Fruit fly (Drosophila melanogaster): ENCODE results near the gene sowah.
A peak's percentile ranks its signal among the peaks of the same experiment; 100 is the strongest.

sowah gene

DNA sequence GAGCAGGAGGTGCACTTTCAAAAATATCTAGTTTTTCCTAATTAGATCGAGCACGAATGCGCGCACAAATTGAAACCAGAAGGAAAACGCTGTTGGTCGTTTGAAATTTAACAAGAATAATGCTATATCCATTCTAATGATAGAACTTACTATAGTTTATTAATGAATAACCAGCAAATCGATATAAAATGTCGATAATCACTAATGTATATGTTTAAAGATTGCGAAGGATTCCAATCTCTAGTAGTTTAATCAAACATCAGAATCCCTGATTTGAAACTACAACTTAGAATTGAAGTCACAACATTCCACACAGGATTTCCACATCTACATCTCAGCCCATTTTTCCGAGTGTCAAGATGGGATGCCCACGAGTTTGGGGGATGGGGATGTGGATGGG, 6.9 kb downstream of the sowah start (continued):
- TF ChIP-seq Sry-β (GFP tag; optimal IDR thresholded peaks at IDR 0.05) (no peak), CG8281 (tag; optimal IDR thresholded peaks at IDR 0.05) (no peak), sens (GFP tag) (peak; percentile 88), Sin3A (optimal IDR thresholded peaks at IDR 0.05) (no peak), Tbp (GFP tag; optimal IDR thresholded peaks at IDR 0.05) (no peak), hbn (GFP tag; IDR thresholded peaks at IDR 0.05; ENCODE audit: partially characterized antibody) (no peak), eyg (GFP tag; optimal IDR thresholded peaks at IDR 0.05) (no peak), CG4360 (GFP tag; IDR thresholded peaks at IDR 0.05) (no peak), gem (tag; optimal IDR thresholded peaks at IDR 0.05) (peak; percentile 35), Blimp-1 (GFP tag; optimal IDR thresholded peaks at IDR 0.05) (peak; percentile 23), CG4424 (GFP tag; optimal IDR thresholded peaks at IDR 0.05) (peak; percentile 13), unc-4 (GFP tag; IDR thresholded peaks at IDR 0.05; ENCODE audit: partially characterized antibody) (no peak), Oli (tag; optimal IDR thresholded peaks at IDR 0.05) (peak; percentile 14), Chrac-16 (GFP tag; optimal IDR thresholded peaks at IDR 0.05) (no peak), pho (GFP tag; optimal IDR thresholded peaks at IDR 0.05) (no peak), dmrt99B (tag; optimal IDR thresholded peaks at IDR 0.05) (peak; percentile 32), bcd (GFP tag; optimal IDR thresholded peaks at IDR 0.05) (peak; percentile 22), ac (GFP tag; optimal IDR thresholded peaks at IDR 0.05) (no peak), bsh (GFP tag; optimal IDR thresholded peaks at IDR 0.05) (peak in 1 of 2 experiments; percentile 16), p53 (GFP tag; optimal IDR thresholded peaks at IDR 0.05) (no peak), luna (GFP tag; optimal IDR thresholded peaks at IDR 0.05) (no peak), wdn (GFP tag; IDR thresholded peaks at IDR 0.05) (no peak), CG13296 (GFP tag; optimal IDR thresholded peaks at IDR 0.05) (no peak), CG17829 (tag; optimal IDR thresholded peaks at IDR 0.05) (peak; percentile 34), Asciz (GFP tag; optimal IDR thresholded peaks at IDR 0.05) (no peak), CG31441 (GFP tag; IDR thresholded peaks at IDR 0.05) (0 out of 2 replicates have a peak, but pooled peaks have one; percentile 24), CG4820 (GFP tag; optimal IDR thresholded peaks at IDR 0.05) (no peak), CG1602 (GFP tag; optimal IDR thresholded peaks at IDR 0.05) (peak; percentile 10), Hey (tag; optimal IDR thresholded peaks at IDR 0.05) (no peak), Eip74EF (GFP tag; optimal IDR thresholded peaks at IDR 0.05) (no peak)

DNA sequence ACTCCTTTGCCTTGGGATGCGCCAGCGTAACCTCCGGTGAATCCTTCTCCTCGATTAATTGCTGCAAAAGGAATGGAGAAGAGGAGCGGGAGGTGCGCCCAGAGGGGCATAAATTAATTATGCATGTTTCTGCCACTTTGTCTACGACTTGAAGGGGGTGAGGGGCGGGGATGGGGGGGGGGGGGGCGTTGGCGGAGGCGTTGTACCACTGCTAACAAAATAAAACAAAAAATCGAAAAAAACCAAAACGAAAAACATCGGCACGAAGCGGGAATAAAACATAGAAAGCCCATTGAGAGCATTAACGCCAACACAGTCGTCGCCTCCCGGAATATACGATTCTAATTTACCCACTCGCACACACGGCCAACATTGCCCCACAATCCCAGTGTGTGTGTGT, 7.4 kb downstream of the sowah start:
- no peak for TF ChIP-seq CG31388 (GFP tag; optimal IDR thresholded peaks at IDR 0.05)
- TF ChIP-seq pfk (GFP tag; optimal IDR thresholded peaks at IDR 0.05): no peak
- no peak for TF ChIP-seq MBD-R2 (GFP tag; IDR thresholded peaks at IDR 0.05)
- TF ChIP-seq tio (GFP tag; optimal IDR thresholded peaks at IDR 0.05): no peak
- 0 out of 3 replicates have a peak, but pooled peaks have one; percentile 18 for TF ChIP-seq CG11456 (GFP tag; IDR thresholded peaks at IDR 0.05)
- no peak for TF ChIP-seq CG14667 (GFP tag; IDR thresholded peaks at IDR 0.05)
- no peak for TF ChIP-seq tx (GFP tag; optimal IDR thresholded peaks at IDR 0.05)
- no peak for TF ChIP-seq CG30403 (GFP tag; optimal IDR thresholded peaks at IDR 0.05)
- no peak for TF ChIP-seq fu2 (GFP tag; optimal IDR thresholded peaks at IDR 0.05)
- no peak for TF ChIP-seq maf-S (GFP tag; optimal IDR thresholded peaks at IDR 0.05)
- TF ChIP-seq kay (GFP tag; optimal IDR thresholded peaks at IDR 0.05): no peak
- TF ChIP-seq usp (GFP tag; optimal IDR thresholded peaks at IDR 0.05): no peak
- TF ChIP-seq ttk (GFP tag; IDR thresholded peaks at IDR 0.05): no peak
- TF ChIP-seq lola (GFP tag; optimal IDR thresholded peaks at IDR 0.05): no peak
- no peak for TF ChIP-seq sqz (GFP tag; optimal IDR thresholded peaks at IDR 0.05)
- TF ChIP-seq CG12155 (GFP tag; optimal IDR thresholded peaks at IDR 0.05): no peak
- no peak for TF ChIP-seq gcm2 (GFP tag; optimal IDR thresholded peaks at IDR 0.05)
- no peak for TF ChIP-seq onecut (GFP tag; IDR thresholded peaks at IDR 0.05)
- no peak for TF ChIP-seq Ptx1 (GFP tag; IDR thresholded peaks at IDR 0.05)
- no peak for TF ChIP-seq CG16779 (GFP tag; IDR thresholded peaks at IDR 0.05)
- TF ChIP-seq org-1 (GFP tag; optimal IDR thresholded peaks at IDR 0.05): no peak
- TF ChIP-seq Xbp1 (GFP tag; optimal IDR thresholded peaks at IDR 0.05): no peak
- no peak for TF ChIP-seq abd-A (tag; optimal IDR thresholded peaks at IDR 0.05)
- no peak for TF ChIP-seq chn (GFP tag; optimal IDR thresholded peaks at IDR 0.05)
